Fruit fly (Drosophila melanogaster): ENCODE data around the gene Lcp65Ab1.

The Lcp65Ab1 gene

dm6 chr3L:6130944-6131343, 18.4 kb upstream of the Lcp65Ab1 start, which contains the start of gene Lcp65Ag3:
Gene Lcp65Ag3, minus strand, starts transcription at chr3L:6130989.
- TF ChIP-seq CG15710 (tag; optimal IDR thresholded peaks at IDR 0.05): no peak
- TF ChIP-seq CG10348 (GFP tag; IDR thresholded peaks at IDR 0.05): no peak
- TF ChIP-seq Snoo (tag; optimal IDR thresholded peaks at IDR 0.05): no peak
- TF ChIP-seq CG12605 (GFP tag; IDR thresholded peaks at IDR 0.05): no peak
- TF ChIP-seq CG34367 (tag; optimal IDR thresholded peaks at IDR 0.05): no peak

dm6 chr3L:6132009-6132408, 17.3 kb upstream of the Lcp65Ab1 start, which contains the start of gene Cpr65Au:
Gene Cpr65Au, minus strand, starts transcription at chr3L:6132109.
- TF ChIP-seq CG32121 (GFP tag; IDR thresholded peaks at IDR 0.05) (no peak), rn (GFP tag; IDR thresholded peaks at IDR 0.05) (0 out of 2 replicates have a peak, but pooled peaks have one; percentile 9)

dm6 chr3L:6133546-6133945, 15.8 kb upstream of the Lcp65Ab1 start, which contains the start of gene Lcp65Ag2:
Gene Lcp65Ag2, minus strand, starts transcription at chr3L:6133593.
- no peak for TF ChIP-seq D1 (tag; optimal IDR thresholded peaks at IDR 0.05)
- no peak for TF ChIP-seq CG17806 (tag; optimal IDR thresholded peaks at IDR 0.05)
- TF ChIP-seq CG32121 (GFP tag; IDR thresholded peaks at IDR 0.05): no peak
- no peak for TF ChIP-seq CG10348 (GFP tag; IDR thresholded peaks at IDR 0.05)
- TF ChIP-seq CG4496 (GFP tag; IDR thresholded peaks at IDR 0.05): no peak
- no peak for TF ChIP-seq rn (GFP tag; IDR thresholded peaks at IDR 0.05)
- no peak for TF ChIP-seq EcR (GFP tag; optimal IDR thresholded peaks at IDR 0.05)
- no peak for TF ChIP-seq CG9948 (tag; optimal IDR thresholded peaks at IDR 0.05)
- TF ChIP-seq CG13204 (GFP tag; optimal IDR thresholded peaks at IDR 0.05): no peak

- TF ChIP-seq CG4496 (GFP tag; IDR thresholded peaks at IDR 0.05): no peak
Observed at dm6 chr3L:6135174-6135573, 14.2 kb upstream of the Lcp65Ab1 start, which contains the start of gene Lcp65Ag1. Gene Lcp65Ag1, minus strand, starts transcription at chr3L:6135274.

dm6 chr3L:6136691-6137090, 12.7 kb upstream of the Lcp65Ab1 start, which contains the start of gene Lcp65Af:
Gene Lcp65Af, minus strand, starts transcription at chr3L:6136791.
- TF ChIP-seq Snoo (tag; optimal IDR thresholded peaks at IDR 0.05): no peak
- TF ChIP-seq Pif1A (GFP tag; optimal IDR thresholded peaks at IDR 0.05): no peak
- TF ChIP-seq EcR (GFP tag; optimal IDR thresholded peaks at IDR 0.05): no peak
- no peak for TF ChIP-seq Pif1B (GFP tag; optimal IDR thresholded peaks at IDR 0.05)
- TF ChIP-seq CG12605 (GFP tag; IDR thresholded peaks at IDR 0.05): no peak
- no peak for TF ChIP-seq fd96Ca (GFP tag; IDR thresholded peaks at IDR 0.05)
- no peak for TF ChIP-seq CG8159 (tag; optimal IDR thresholded peaks at IDR 0.05)
- TF ChIP-seq D1 (tag; optimal IDR thresholded peaks at IDR 0.05): no peak
- TF ChIP-seq CG34367 (tag; optimal IDR thresholded peaks at IDR 0.05): no peak

- TF ChIP-seq EcR (GFP tag; optimal IDR thresholded peaks at IDR 0.05) (no peak), fd96Ca (GFP tag; IDR thresholded peaks at IDR 0.05) (no peak), Pif1B (GFP tag; optimal IDR thresholded peaks at IDR 0.05) (no peak), CG10348 (GFP tag; IDR thresholded peaks at IDR 0.05) (no peak), CG32121 (GFP tag; IDR thresholded peaks at IDR 0.05) (no peak), CG4496 (GFP tag; IDR thresholded peaks at IDR 0.05) (no peak), CG13204 (GFP tag; optimal IDR thresholded peaks at IDR 0.05) (no peak), Snoo (tag; optimal IDR thresholded peaks at IDR 0.05) (no peak), CG15710 (tag; optimal IDR thresholded peaks at IDR 0.05) (no peak), CG9948 (tag; optimal IDR thresholded peaks at IDR 0.05) (no peak), Pif1A (GFP tag; optimal IDR thresholded peaks at IDR 0.05) (no peak), CG8301 (tag; optimal IDR thresholded peaks at IDR 0.05) (no peak), rn (GFP tag; IDR thresholded peaks at IDR 0.05) (no peak), D1 (tag; optimal IDR thresholded peaks at IDR 0.05) (no peak), Ets98B (GFP tag; IDR thresholded peaks at IDR 0.05) (no peak), CG8159 (tag; optimal IDR thresholded peaks at IDR 0.05) (no peak), CG14655 (GFP tag; optimal IDR thresholded peaks at IDR 0.05) (no peak), CG17806 (tag; optimal IDR thresholded peaks at IDR 0.05) (no peak), gl (tag; optimal IDR thresholded peaks at IDR 0.05) (no peak)
Observed at dm6 chr3L:6138018-6138417, 11.3 kb upstream of the Lcp65Ab1 start, which contains the start of gene Lcp65Ae. Gene Lcp65Ae, minus strand, starts transcription at chr3L:6138118.

dm6 chr3L:6138586-6138985, 10.8 kb upstream of the Lcp65Ab1 start:
- TF ChIP-seq D1 (tag; optimal IDR thresholded peaks at IDR 0.05) (no peak), Ets98B (GFP tag; IDR thresholded peaks at IDR 0.05) (no peak), EcR (GFP tag; optimal IDR thresholded peaks at IDR 0.05) (no peak), CG4496 (GFP tag; IDR thresholded peaks at IDR 0.05) (no peak), CG8159 (tag; optimal IDR thresholded peaks at IDR 0.05) (no peak), CG12605 (GFP tag; IDR thresholded peaks at IDR 0.05) (no peak), CG10348 (GFP tag; IDR thresholded peaks at IDR 0.05) (no peak), CG15710 (tag; optimal IDR thresholded peaks at IDR 0.05) (no peak), CG34367 (tag; optimal IDR thresholded peaks at IDR 0.05) (no peak), Pif1A (GFP tag; optimal IDR thresholded peaks at IDR 0.05) (no peak)

Data from whole organism, pupa.